Worm (Caenorhabditis elegans): Measurements from ENCODE around the gene rsa-2.

Gene rsa-2

ce11 chrIII:11074214-11074613 lies 10.9 kb downstream of the rsa-2 start, which contains the start of gene str-261:
Gene str-261 (plus strand): TSS chrIII:11074514.
- TF ChIP-seq fkh-3 (tag; optimal IDR thresholded peaks at IDR 0.05) (no peak), pha-4 (tag; optimal IDR thresholded peaks at IDR 0.05) (no peak), ceh-40 (GFP tag; IDR thresholded peaks at IDR 0.05) (no peak), ztf-22 (GFP tag; optimal IDR thresholded peaks at IDR 0.05) (no peak), cebp-1 (GFP tag; IDR thresholded peaks at IDR 0.05) (no peak), cebp-1 (tag; optimal IDR thresholded peaks at IDR 0.05) (no peak), C17E4.6 (GFP tag; IDR thresholded peaks at IDR 0.05) (no peak), tlf-1 (GFP tag; optimal IDR thresholded peaks at IDR 0.05) (no peak), Y53G8AR.9 (GFP tag; conservative IDR thresholded peaks at IDR 0.05) (no peak), madf-10 (tag; optimal IDR thresholded peaks at IDR 0.05) (no peak), Y56A3A.18 (GFP tag; IDR thresholded peaks at IDR 0.05) (no peak), die-1 (tag; optimal IDR thresholded peaks at IDR 0.05) (no peak), lin-40 (tag; optimal IDR thresholded peaks at IDR 0.05) (no peak), F57A8.1 (GFP tag; optimal IDR thresholded peaks at IDR 0.05) (no peak), ccch-3 (GFP tag; optimal IDR thresholded peaks at IDR 0.05) (no peak), mxl-1 (tag; optimal IDR thresholded peaks at IDR 0.05) (no peak), snpc-4 (GFP tag; optimal IDR thresholded peaks at IDR 0.05) (no peak), snpc-4 (tag; optimal IDR thresholded peaks at IDR 0.05) (no peak), bed-1 (GFP tag; IDR thresholded peaks at IDR 0.05) (no peak)

DNA sequence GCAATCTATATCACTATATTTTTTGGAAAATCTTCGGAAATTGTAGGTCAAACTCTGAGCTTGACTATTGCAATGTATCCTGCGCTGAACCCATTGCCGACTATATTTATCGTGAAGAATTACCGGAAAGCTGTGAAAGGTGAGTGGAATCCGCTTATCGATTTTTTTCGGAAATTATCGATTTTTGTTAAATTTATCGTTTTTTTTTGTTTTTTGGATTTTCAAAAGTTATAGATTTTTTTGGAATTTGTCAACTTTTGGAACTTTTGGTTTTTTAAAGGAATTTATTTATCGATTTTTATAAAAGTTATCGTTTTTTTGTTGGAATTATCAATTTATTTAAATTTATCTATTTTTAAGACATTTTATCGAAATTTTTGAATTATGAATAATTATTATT lies 13.5 kb downstream of the rsa-2 start:
- TF ChIP-seq attf-6 (GFP tag; IDR thresholded peaks at IDR 0.05) = no peak
- TF ChIP-seq madf-10 (tag; optimal IDR thresholded peaks at IDR 0.05) = no peak
- no peak for TF ChIP-seq mxl-1 (tag; optimal IDR thresholded peaks at IDR 0.05)
- TF ChIP-seq unc-130 (GFP tag; optimal IDR thresholded peaks at IDR 0.05) = no peak
- no peak for TF ChIP-seq ets-4 (GFP tag; optimal IDR thresholded peaks at IDR 0.05)
- no peak for TF ChIP-seq lag-1 (GFP tag; IDR thresholded peaks at IDR 0.05)
- no peak for TF ChIP-seq dpff-1 (tag; optimal IDR thresholded peaks at IDR 0.05)

- TF ChIP-seq snpc-3.4 (tag; optimal IDR thresholded peaks at IDR 0.05) (no peak), snpc-1.3 (tag; optimal IDR thresholded peaks at IDR 0.05; ENCODE audit: insufficient read depth) (no peak), ztf-28 (GFP tag; IDR thresholded peaks at IDR 0.05) (no peak)
These were observed 14.1 kb downstream of the rsa-2 start, which contains the start of gene str-246 for ce11 chrIII:11077404-11077803. Gene str-246 (plus strand): TSS chrIII:11077704.

ce11 chrIII:11079445-11079844 lies 16.2 kb downstream of the rsa-2 start, which contains the start of gene W09D6.4:
Gene W09D6.4 (plus strand): TSS chrIII:11079745.
- no peak for TF ChIP-seq snpc-4 (GFP tag; optimal IDR thresholded peaks at IDR 0.05)
- TF ChIP-seq snpc-4 (tag; optimal IDR thresholded peaks at IDR 0.05) = no peak
- TF ChIP-seq let-526 (GFP tag; IDR thresholded peaks at IDR 0.05) = no peak
- no peak for TF ChIP-seq attf-3 (GFP tag; conservative IDR thresholded peaks at IDR 0.05)
- no peak for TF ChIP-seq F49E8.2 (tag; optimal IDR thresholded peaks at IDR 0.05; ENCODE audit: insufficient read depth)
- TF ChIP-seq lsl-1 (GFP tag; optimal IDR thresholded peaks at IDR 0.05) = no peak
- TF ChIP-seq K11D2.4 (GFP tag; IDR thresholded peaks at IDR 0.05) = no peak
- TF ChIP-seq pbrm-1 (GFP tag; IDR thresholded peaks at IDR 0.05) = no peak
- no peak for TF ChIP-seq hlh-12 (tag; optimal IDR thresholded peaks at IDR 0.05)
- TF ChIP-seq rpc-1 (optimal IDR thresholded peaks at IDR 0.05) = no peak
- TF ChIP-seq rpc-1 (tag; optimal IDR thresholded peaks at IDR 0.05) = no peak
- TF ChIP-seq sea-2 (GFP tag; IDR thresholded peaks at IDR 0.05) = no peak
- TF ChIP-seq ama-1 (optimal IDR thresholded peaks at IDR 0.05) = no peak
- TF ChIP-seq ama-1 (GFP tag; optimal IDR thresholded peaks at IDR 0.05) = no peak
- no peak for TF ChIP-seq let-607 (tag; optimal IDR thresholded peaks at IDR 0.05)
- no peak for TF ChIP-seq cebp-2 (GFP tag; IDR thresholded peaks at IDR 0.05)
- TF ChIP-seq ets-4 (GFP tag; optimal IDR thresholded peaks at IDR 0.05) = no peak
- TF ChIP-seq unc-62 (GFP tag; optimal IDR thresholded peaks at IDR 0.05) = no peak
- no peak for TF ChIP-seq dpff-1 (tag; optimal IDR thresholded peaks at IDR 0.05)
- no peak for TF ChIP-seq F33H1.4 (GFP tag; IDR thresholded peaks at IDR 0.05)
- no peak for TF ChIP-seq athp-1 (tag; optimal IDR thresholded peaks at IDR 0.05)
- TF ChIP-seq tbx-9 (tag; optimal IDR thresholded peaks at IDR 0.05; ENCODE audit: borderline replicate concordance) = no peak
